Fruit fly (Drosophila melanogaster): ENCODE measurements around the gene Ets21C.

Ets21C gene

dm6 chr2L:524515-524920 lies 28.2 kb downstream of the Ets21C start:
- TF ChIP-seq CG8478 (optimal IDR thresholded peaks at IDR 0.05) = no peak
- TF ChIP-seq CTCF (optimal IDR thresholded peaks at IDR 0.05) = no peak

- TF ChIP-seq CG8478 (optimal IDR thresholded peaks at IDR 0.05) (no peak), CTCF (optimal IDR thresholded peaks at IDR 0.05) (no peak)
Observed at dm6 chr2L:523165-523835, 29.4 kb downstream of the Ets21C start.

dm6 chr2L:522752-523151 lies 30.0 kb downstream of the Ets21C start:
- TF ChIP-seq CTCF (optimal IDR thresholded peaks at IDR 0.05) (no peak), CG8478 (optimal IDR thresholded peaks at IDR 0.05) (no peak)

dm6 chr2L:521940-522632 lies 30.6 kb downstream of the Ets21C start:
- TF ChIP-seq CG8478 (optimal IDR thresholded peaks at IDR 0.05) (no peak), CTCF (optimal IDR thresholded peaks at IDR 0.05) (no peak)

dm6 chr2L:521001-521827 lies 31.5 kb downstream of the Ets21C start:
- no peak for TF ChIP-seq CG8478 (optimal IDR thresholded peaks at IDR 0.05)
- TF ChIP-seq CTCF (optimal IDR thresholded peaks at IDR 0.05) = no peak

- TF ChIP-seq CTCF (optimal IDR thresholded peaks at IDR 0.05) (no peak), CG8478 (optimal IDR thresholded peaks at IDR 0.05) (no peak)
Observed at dm6 chr2L:520331-521000, 32.3 kb downstream of the Ets21C start.

- TF ChIP-seq CG8478 (optimal IDR thresholded peaks at IDR 0.05) = no peak
- TF ChIP-seq CTCF (optimal IDR thresholded peaks at IDR 0.05) = no peak
Observed at dm6 chr2L:518979-519891, 33.5 kb downstream of the Ets21C start.

dm6 chr2L:518620-518913 lies 34.2 kb downstream of the Ets21C start:
- no peak for TF ChIP-seq CG8478 (optimal IDR thresholded peaks at IDR 0.05)
- TF ChIP-seq CTCF (optimal IDR thresholded peaks at IDR 0.05) = no peak

dm6 chr2L:517911-518619 lies 34.7 kb downstream of the Ets21C start:
- no peak for TF ChIP-seq CTCF (optimal IDR thresholded peaks at IDR 0.05)
- no peak for TF ChIP-seq CG8478 (optimal IDR thresholded peaks at IDR 0.05)

dm6 chr2L:516032-516993 lies 36.4 kb downstream of the Ets21C start:
- TF ChIP-seq CTCF (optimal IDR thresholded peaks at IDR 0.05) (no peak), CG8478 (optimal IDR thresholded peaks at IDR 0.05) (no peak)

dm6 chr2L:514124-514818 lies 38.5 kb downstream of the Ets21C start:
- TF ChIP-seq CG8478 (optimal IDR thresholded peaks at IDR 0.05) (no peak), CTCF (optimal IDR thresholded peaks at IDR 0.05) (no peak)

- no peak for TF ChIP-seq CTCF (optimal IDR thresholded peaks at IDR 0.05)
Observed at dm6 chr2L:513035-513434, 39.7 kb downstream of the Ets21C start.
